Fruit fly (Drosophila melanogaster) whole organism, embryonic: ENCODE measurements around the gene CG10347.

Source experiments
- Atf6 ChIP-seq: fragments of 200-800 bp; sonication (Bioruptor generic); IDR thresholded peaks from 2 replicates; pipeline ENCODE4 v1.3.6; 2022; ENCODE audit warnings: missing biosample characterization, missing genetic modification characterization
- C15 ChIP-seq: fragments of 200-800 bp; sonication (Bioruptor generic); IDR thresholded peaks from 3 replicates; pipeline ENCODE4 v1.3.6; 2022; ENCODE audit warnings: missing biosample characterization, missing genetic modification characterization
- CG10267 ChIP-seq: fragments of 200-800 bp; sonication (Bioruptor generic); optimal IDR thresholded peaks from 2 replicates; lab custom pipeline; 2018; ENCODE audit warnings: missing biosample characterization, mild to moderate bottlenecking, missing genetic modification characterization, moderate library complexity
- CG11398 ChIP-seq: fragments of 200-800 bp; sonication (Bioruptor generic); optimal IDR thresholded peaks from 2 replicates; lab custom pipeline; 2016; ENCODE audit warnings: missing biosample characterization, missing genetic modification characterization
- CG12155 ChIP-seq: fragments of 200-800 bp; sonication (Bioruptor generic); optimal IDR thresholded peaks from 3 replicates; lab custom pipeline; 2016; ENCODE audit warnings: missing biosample characterization, missing genetic modification characterization
- CG12391 ChIP-seq: fragments of 200-800 bp; sonication (Bioruptor generic); optimal IDR thresholded peaks from 3 replicates; lab custom pipeline; 2018; ENCODE audit warnings: missing biosample characterization, mild to moderate bottlenecking, missing genetic modification characterization, moderate library complexity
- CG12942 ChIP-seq: fragments of 200-800 bp; sonication (Bioruptor generic); optimal IDR thresholded peaks from 3 replicates; lab custom pipeline; 2016; ENCODE audit warnings: missing biosample characterization, missing genetic modification characterization
- CG13624 ChIP-seq: fragments of 200-800 bp; sonication (Bioruptor generic); optimal IDR thresholded peaks from 2 replicates; lab custom pipeline; 2016; ENCODE audit warnings: missing biosample characterization, missing genetic modification characterization
- CG14014 ChIP-seq: fragments of 200-800 bp; sonication (Bioruptor generic); IDR thresholded peaks from 2 replicates; pipeline ENCODE4 v1.3.6; 2022; ENCODE audit warnings: missing biosample characterization, missing genetic modification characterization
- CG17186 ChIP-seq: fragments of 200-800 bp; sonication (Bioruptor generic); optimal IDR thresholded peaks from 3 replicates; lab custom pipeline; 2017; ENCODE audit warnings: missing biosample characterization, missing genetic modification reagents, missing genetic modification characterization
- CG17802 ChIP-seq: fragments of 200-800 bp; sonication (Bioruptor generic); optimal IDR thresholded peaks from 2 replicates; lab custom pipeline; 2018; ENCODE audit warnings: missing biosample characterization, mild to moderate bottlenecking, missing genetic modification characterization, moderate library complexity
- CG2129 ChIP-seq: fragments of 200-800 bp; sonication (Bioruptor generic); IDR thresholded peaks from 2 replicates; pipeline ENCODE4 v1.3.6; 2022; ENCODE audit warnings: missing biosample characterization, missing genetic modification characterization; ENCODE audit not compliant: partially characterized antibody
- CG2712 ChIP-seq: fragments of 200-800 bp; optimal IDR thresholded peaks from 3 replicates; lab custom pipeline; 2019; ENCODE audit warnings: missing biosample characterization, mild to moderate bottlenecking, missing genetic modification characterization, moderate library complexity
- CG2875 ChIP-seq: fragments of 200-800 bp; sonication (Bioruptor generic); optimal IDR thresholded peaks from 2 replicates; lab custom pipeline; 2017; ENCODE audit warnings: missing biosample characterization, mild to moderate bottlenecking, missing genetic modification characterization, missing genetic modification reagents
- CG3163 ChIP-seq: fragments of 200-800 bp; sonication (Bioruptor generic); optimal IDR thresholded peaks from 3 replicates; lab custom pipeline; 2016; ENCODE audit warnings: missing biosample characterization, missing genetic modification characterization
- CG32532 ChIP-seq: fragments of 200-800 bp; sonication (Bioruptor generic); IDR thresholded peaks from 2 replicates; pipeline ENCODE4 v1.3.6; 2022; ENCODE audit warnings: missing biosample characterization, missing genetic modification characterization
- CG34224 ChIP-seq: fragments of 200-800 bp; sonication (Bioruptor generic); IDR thresholded peaks from 3 replicates; pipeline ENCODE4 v1.3.6; 2022; ENCODE audit warnings: missing biosample characterization, missing genetic modification characterization; ENCODE audit not compliant: partially characterized antibody
- CG4820 ChIP-seq: fragments of 200-800 bp; sonication (Bioruptor generic); optimal IDR thresholded peaks from 3 replicates; lab custom pipeline; 2016; ENCODE audit warnings: missing biosample characterization, missing genetic modification characterization
- CG4854 ChIP-seq: fragments of 200-800 bp; sonication (Bioruptor generic); optimal IDR thresholded peaks from 2 replicates; lab custom pipeline; 2016; ENCODE audit warnings: missing biosample characterization, missing genetic modification characterization, inconsistent platforms
- CG5180 ChIP-seq: fragments of 200-800 bp; sonication (Bioruptor generic); optimal IDR thresholded peaks from 3 replicates; lab custom pipeline; 2017; ENCODE audit warnings: missing biosample characterization, missing genetic modification characterization, mild to moderate bottlenecking, moderate library complexity, missing genetic modification reagents
- CG5953 ChIP-seq: fragments of 200-800 bp; sonication (Bioruptor generic); IDR thresholded peaks from 2 replicates; pipeline ENCODE4 v1.3.6; 2022; ENCODE audit warnings: missing biosample characterization, missing genetic modification characterization
- CG7786 ChIP-seq: fragments of 200-800 bp; sonication (Bioruptor generic); optimal IDR thresholded peaks from 2 replicates; lab custom pipeline; 2016; ENCODE audit warnings: missing biosample characterization, missing genetic modification characterization
- CG9932 ChIP-seq: fragments of 200-800 bp; sonication (Bioruptor generic); IDR thresholded peaks from 2 replicates; pipeline ENCODE4 v1.3.6; 2022; ENCODE audit warnings: missing biosample characterization, missing genetic modification characterization
- CTCF ChIP-seq: fragments of 200-800 bp; sonication (Bioruptor generic); optimal IDR thresholded peaks from 2 replicates; lab custom pipeline; 2017; ENCODE audit warnings: missing biosample characterization, mild to moderate bottlenecking, missing genetic modification characterization, moderate library complexity
- Dll ChIP-seq: fragments of 200-800 bp; sonication (Bioruptor generic); IDR thresholded peaks from 4 replicates; pipeline ENCODE4 v1.3.6; 2022; ENCODE audit warnings: missing biosample characterization, missing genetic modification characterization; ENCODE audit not compliant: partially characterized antibody
- Eip74EF ChIP-seq, 2 experiments: fragments of 200-800 bp in 1 of 2; fragments of >200 bp in 1 of 2; sonication (Bioruptor generic) in 1 of 2; optimal IDR thresholded peaks; 2 replicates each; lab custom pipeline; 2017 to 2019; ENCODE audit warnings: missing biosample characterization in 2 of 2, missing genetic modification characterization in 2 of 2, mild to moderate bottlenecking in 1 of 2, moderate library complexity in 1 of 2
- HLHmδ ChIP-seq: fragments of 200-800 bp; sonication (Bioruptor generic); optimal IDR thresholded peaks from 2 replicates; lab custom pipeline; 2018; ENCODE audit warnings: missing biosample characterization, mild to moderate bottlenecking, missing genetic modification characterization, moderate library complexity
- Hand ChIP-seq: fragments of 200-800 bp; sonication (Bioruptor generic); optimal IDR thresholded peaks from 2 replicates; lab custom pipeline; 2017; ENCODE audit warnings: mild to moderate bottlenecking, missing biosample characterization, missing genetic modification reagents, missing genetic modification characterization
- MESR4 ChIP-seq: fragments of 200-800 bp; sonication (Bioruptor generic); optimal IDR thresholded peaks from 2 replicates; lab custom pipeline; 2018; ENCODE audit warnings: missing biosample characterization, mild to moderate bottlenecking, missing genetic modification characterization, moderate library complexity
- Med ChIP-seq: fragments of 200-800 bp; sonication (Bioruptor generic); peaks from one replicate; lab custom pipeline; 2016; ENCODE audit warnings: missing biosample characterization, missing genetic modification characterization, mild to moderate bottlenecking, inconsistent platforms, moderate library complexity
- NFAT ChIP-seq: fragments of 200-800 bp; sonication (Bioruptor generic); IDR thresholded peaks from 2 replicates; pipeline ENCODE4 v1.3.6; 2022; ENCODE audit warnings: missing biosample characterization, missing genetic modification characterization
- PHDP ChIP-seq: fragments of 200-800 bp; sonication (Bioruptor generic); optimal IDR thresholded peaks from 3 replicates; lab custom pipeline; 2018; ENCODE audit warnings: missing biosample characterization, mild to moderate bottlenecking, missing genetic modification characterization, moderate library complexity
- ato ChIP-seq: fragments of 200-800 bp; sonication (Bioruptor generic); IDR thresholded peaks from 2 replicates; pipeline ENCODE4 v1.3.6; 2022; ENCODE audit warnings: missing biosample characterization, missing genetic modification characterization; ENCODE audit not compliant: partially characterized antibody
- chinmo ChIP-seq: fragments of 200-800 bp; sonication (Bioruptor generic); IDR thresholded peaks from 4 replicates; pipeline ENCODE4 v1.3.6; 2022; ENCODE audit warnings: missing biosample characterization, missing genetic modification characterization; ENCODE audit not compliant: partially characterized antibody
- fd3F ChIP-seq: fragments of 200-800 bp; sonication (Bioruptor generic); optimal IDR thresholded peaks from 2 replicates; lab custom pipeline; 2018; ENCODE audit warnings: missing biosample characterization, mild to moderate bottlenecking, missing genetic modification characterization, moderate library complexity
- fu2 ChIP-seq: fragments of 200-800 bp; sonication (Bioruptor generic); optimal IDR thresholded peaks from 2 replicates; lab custom pipeline; 2016; ENCODE audit warnings: missing biosample characterization, missing genetic modification characterization
- hb ChIP-seq: fragments of 200-800 bp; sonication (Bioruptor generic); IDR thresholded peaks from 3 replicates; pipeline ENCODE4 v1.3.6; 2022; ENCODE audit warnings: missing biosample characterization, missing genetic modification characterization; ENCODE audit not compliant: partially characterized antibody
- hbn ChIP-seq: fragments of 200-800 bp; sonication (Bioruptor generic); IDR thresholded peaks from 2 replicates; pipeline ENCODE4 v1.3.6; 2022; ENCODE audit warnings: missing biosample characterization, missing genetic modification characterization; ENCODE audit not compliant: partially characterized antibody
- her ChIP-seq: fragments of 200-800 bp; sonication (Bioruptor generic); optimal IDR thresholded peaks from 2 replicates; lab custom pipeline; 2016; ENCODE audit warnings: missing biosample characterization, missing genetic modification characterization
- lola ChIP-seq, 3 experiments: fragments of >200 bp in 2 of 3; fragments of 200-800 bp in 1 of 3; sonication (Bioruptor generic) in 1 of 3; optimal IDR thresholded peaks; 2 replicates each; lab custom pipeline; 2017 to 2019; ENCODE audit warnings: missing biosample characterization in 3 of 3, missing genetic modification characterization in 3 of 3, mild to moderate bottlenecking in 1 of 3, moderate library complexity in 1 of 3
- luna ChIP-seq: fragments of 200-800 bp; sonication (Bioruptor generic); optimal IDR thresholded peaks from 2 replicates; lab custom pipeline; 2016; ENCODE audit warnings: missing biosample characterization, missing genetic modification characterization
- repo ChIP-seq: fragments of 200-800 bp; sonication (Bioruptor generic); optimal IDR thresholded peaks from 2 replicates; lab custom pipeline; 2016; ENCODE audit warnings: missing biosample characterization, missing genetic modification characterization
- scrt ChIP-seq: fragments of 200-800 bp; sonication (Bioruptor generic); optimal IDR thresholded peaks from 2 replicates; lab custom pipeline; 2018; ENCODE audit warnings: missing biosample characterization, mild to moderate bottlenecking, missing genetic modification characterization, moderate library complexity
- sens ChIP-seq: fragments of 200-800 bp; sonication (Bioruptor generic); peaks from one replicate; lab custom pipeline; 2016; ENCODE audit warnings: missing biosample characterization, missing genetic modification characterization
- slbo ChIP-seq: fragments of 200-800 bp; sonication (Bioruptor generic); IDR thresholded peaks from 2 replicates; pipeline ENCODE4 v1.3.6; 2022; ENCODE audit warnings: missing biosample characterization, missing genetic modification characterization
- slou ChIP-seq: fragments of 200-800 bp; sonication (Bioruptor generic); optimal IDR thresholded peaks from 3 replicates; lab custom pipeline; 2016; ENCODE audit warnings: missing biosample characterization, missing genetic modification characterization
- tna ChIP-seq: fragments of 200-800 bp; sonication (Bioruptor generic); IDR thresholded peaks from 2 replicates; pipeline ENCODE4 v1.3.6; 2022; ENCODE audit warnings: missing biosample characterization, missing genetic modification characterization; ENCODE audit not compliant: partially characterized antibody
- unc-4 ChIP-seq: fragments of 200-800 bp; sonication (Bioruptor generic); IDR thresholded peaks from 2 replicates; pipeline ENCODE4 v1.3.6; 2022; ENCODE audit warnings: missing biosample characterization, missing genetic modification characterization; ENCODE audit not compliant: partially characterized antibody
- zen2 ChIP-seq: fragments of 200-800 bp; sonication (Bioruptor generic); IDR thresholded peaks from 3 replicates; pipeline ENCODE4 v1.3.6; 2022; ENCODE audit warnings: missing biosample characterization, missing genetic modification characterization; ENCODE audit not compliant: partially characterized antibody
- zfh1 ChIP-seq: fragments of 200-800 bp; sonication (Bioruptor generic); IDR thresholded peaks from 3 replicates; pipeline ENCODE4 v1.3.6; 2022; ENCODE audit warnings: missing biosample characterization, missing genetic modification characterization

The CG10347 gene

DNA sequence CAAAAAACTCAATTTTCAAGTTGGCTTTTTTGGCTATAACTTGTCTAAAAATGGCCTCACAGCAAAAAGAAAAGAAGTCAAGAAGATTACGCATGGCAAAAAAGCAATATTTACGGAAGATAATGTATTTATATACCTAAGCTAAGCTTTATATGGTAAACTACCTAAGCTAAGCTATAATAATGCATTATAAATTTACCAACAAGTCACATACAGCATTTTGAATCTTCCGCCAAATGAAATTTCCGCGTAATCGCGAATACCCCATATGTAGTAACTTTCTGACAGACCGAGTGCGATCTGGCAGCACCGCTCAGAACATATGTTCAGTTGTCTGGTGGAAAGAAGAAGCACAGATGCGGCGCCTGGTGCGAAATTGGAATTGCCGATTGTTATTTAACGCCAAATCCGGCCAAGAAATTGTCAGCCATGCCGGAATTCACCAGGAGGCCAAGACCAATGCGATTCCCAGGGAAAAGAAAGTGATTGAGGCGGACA lies 37.0 kb upstream of the CG10347 start, which contains the start of gene sicily (continued):
- no peak for TF ChIP-seq scrt (GFP tag; lab: Kevin White, UChicago)
- no peak for TF ChIP-seq luna
- peak; percentile 34; the same call in 1 of the 3 replicates for TF ChIP-seq zfh1 (GFP tag; lab: Robert Waterston, UW)
- TF ChIP-seq repo (GFP tag; lab: Kevin White, UChicago): no peak
- TF ChIP-seq CG7786 (GFP tag; lab: Kevin White, UChicago): no peak
- TF ChIP-seq CG2875 (GFP tag; lab: Kevin White, UChicago): no peak
- TF ChIP-seq C15: no peak
- TF ChIP-seq CG4854 (GFP tag; lab: Kevin White, UChicago): no peak
- 0 out of 2 replicates have a peak, but pooled peaks have one; percentile 18 for TF ChIP-seq hbn (GFP tag; lab: Robert Waterston, UW)
- no peak for TF ChIP-seq fu2 (GFP tag; lab: Kevin White, UChicago)
- 0 out of 2 replicates have a peak, but pooled peaks have one; percentile 8 for TF ChIP-seq NFAT (GFP tag; lab: Robert Waterston, UW)
- TF ChIP-seq lola (GFP tag; optimal IDR thresholded peaks at IDR 0.05; lab: Kevin White, UChicago): no peak
- no peak for TF ChIP-seq CG4820 (GFP tag; lab: Kevin White, UChicago)
- no peak for TF ChIP-seq CTCF (GFP tag; lab: Kevin White, UChicago)
- TF ChIP-seq CG14014: no peak
- no peak for TF ChIP-seq HLHmδ (GFP tag; lab: Kevin White, UChicago)
- TF ChIP-seq Atf6: no peak
- TF ChIP-seq CG34224 (GFP tag; lab: Robert Waterston, UW): peak; percentile 54; the same call in 1 of the 3 replicates
- peak; percentile 23; the same call in 1 of the 2 replicates for TF ChIP-seq CG32532
- peak; percentile 28 for TF ChIP-seq CG17186 (GFP tag; lab: Kevin White, UChicago)
- no peak for TF ChIP-seq CG17802 (tag; lab: Kevin White, UChicago)
- TF ChIP-seq CG5953: no peak
- no peak for TF ChIP-seq Hand (GFP tag; lab: Kevin White, UChicago)
- TF ChIP-seq ato (GFP tag; lab: Robert Waterston, UW): no peak
- TF ChIP-seq slou (GFP tag; lab: Kevin White, UChicago): no peak
- no peak for TF ChIP-seq CG5180 (GFP tag; lab: Kevin White, UChicago)
- TF ChIP-seq fd3F (GFP tag; lab: Kevin White, UChicago): no peak
- peak; percentile 33 for TF ChIP-seq CG10267 (tag; lab: Kevin White, UChicago)
- no peak for TF ChIP-seq CG12942 (GFP tag; lab: Kevin White, UChicago)
- TF ChIP-seq CG3163: no peak
- 0 out of 4 replicates have a peak, but pooled peaks have one; percentile 7 for TF ChIP-seq chinmo (GFP tag; lab: Robert Waterston, UW)

DNA sequence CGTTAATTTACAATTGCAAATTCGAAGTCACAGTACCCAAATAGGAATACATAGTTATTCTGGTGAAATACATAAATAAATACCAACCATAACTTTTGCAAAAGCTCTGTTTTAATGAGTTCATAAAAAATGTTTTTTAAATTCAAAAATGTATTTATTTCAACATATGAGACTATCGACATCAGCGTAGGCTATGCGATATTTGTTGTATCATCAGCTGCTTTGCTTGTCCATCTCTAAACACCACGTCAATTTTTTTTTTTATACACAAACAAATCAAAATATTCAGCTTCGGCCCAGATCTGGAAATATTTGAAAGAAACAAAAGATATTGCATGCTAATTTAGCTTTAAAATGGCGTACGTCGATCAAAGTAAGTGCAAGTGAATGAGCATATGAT lies 33.4 kb upstream of the CG10347 start, which contains the start of gene CG1840:
TSS of gene CG1840 (plus strand) at position 211 of the 400 bp plus-strand sequence.
- TF ChIP-seq sens: peak; percentile 78
- no peak for TF ChIP-seq CG12155
- TF ChIP-seq CG9932 (GFP tag; lab: Robert Waterston, UW): peak; percentile 57
- no peak for TF ChIP-seq Eip74EF (GFP tag; optimal IDR thresholded peaks at IDR 0.05; lab: Kevin White, UChicago)
- TF ChIP-seq CG2712 (tag; lab: Kevin White, UChicago): peak; percentile 13
- TF ChIP-seq CG2129 (GFP tag; lab: Robert Waterston, UW): peak; percentile 54
- no peak for TF ChIP-seq CG13624 (GFP tag; lab: Kevin White, UChicago)
- TF ChIP-seq hb (GFP tag; lab: Robert Waterston, UW): 0 out of 3 replicates have a peak, but pooled peaks have one; percentile 60
- peak; percentile 0 for TF ChIP-seq PHDP (tag; lab: Kevin White, UChicago)
- TF ChIP-seq CG11398 (GFP tag; lab: Kevin White, UChicago): no peak
- peak; percentile 57 for TF ChIP-seq slbo (GFP tag; lab: Robert Waterston, UW)
- TF ChIP-seq CG12391 (tag; lab: Kevin White, UChicago): peak; percentile 15
- peak; percentile 81 for TF ChIP-seq Dll
- peak; percentile 80 for TF ChIP-seq unc-4 (GFP tag; lab: Robert Waterston, UW)
- TF ChIP-seq zen2 (GFP tag; lab: Robert Waterston, UW): peak; percentile 67; the same call in 1 of the 3 replicates
- peak; percentile 51; the same call in 1 of the 2 replicates for TF ChIP-seq tna
- no peak for TF ChIP-seq her
- peak; percentile 74 for TF ChIP-seq Med
- peak; percentile 67 for TF ChIP-seq MESR4 (GFP tag; lab: Kevin White, UChicago)
